Fruit fly (Drosophila melanogaster) whole organism, wandering third instar larva: Measurements from ENCODE around the gene ebi.
A peak's percentile ranks its signal among the peaks of the same experiment; 100 is the strongest.

Experiments used
- Abd-B ChIP-seq: fragments of >200 bp; optimal IDR thresholded peaks from 2 replicates; lab custom pipeline; 2017; ENCODE audit warnings: missing biosample characterization, missing genetic modification characterization
- CG32264 ChIP-seq: fragments of 200-800 bp; sonication (Bioruptor generic); optimal IDR thresholded peaks from 2 replicates; lab custom pipeline; 2016; ENCODE audit warnings: missing biosample characterization, missing genetic modification characterization
- CG9705 ChIP-seq: fragments of 200-800 bp; sonication (Bioruptor generic); optimal IDR thresholded peaks from 2 replicates; lab custom pipeline; 2018; ENCODE audit warnings: missing biosample characterization, mild to moderate bottlenecking, missing genetic modification characterization
- CrebA ChIP-seq: fragments of 200-800 bp; sonication (Bioruptor generic); optimal IDR thresholded peaks from 2 replicates; lab custom pipeline; 2016; ENCODE audit warnings: missing biosample characterization, mild to moderate bottlenecking, missing genetic modification characterization, borderline replicate concordance
- Dfd ChIP-seq: fragments of >200 bp; optimal IDR thresholded peaks from 2 replicates; lab custom pipeline; 2017; ENCODE audit warnings: missing biosample characterization, missing genetic modification characterization
- Dif ChIP-seq: fragments of 200-275, 200-300 bp; sonication (Bioruptor generic); optimal IDR thresholded peaks from 2 replicates; lab custom pipeline; 2018; ENCODE audit warnings: missing biosample characterization, missing genetic modification characterization; ENCODE audit not compliant: partially characterized antibody
- GATAd ChIP-seq: sonication (Bioruptor generic); optimal IDR thresholded peaks from 2 replicates; lab custom pipeline; 2016; ENCODE audit warnings: missing biosample characterization, missing genetic modification characterization
- HLH106 ChIP-seq: fragments of 200-800 bp; optimal IDR thresholded peaks from 3 replicates; lab custom pipeline; 2019; ENCODE audit warnings: missing biosample characterization, mild to moderate bottlenecking, missing genetic modification characterization, moderate library complexity
- Hnf4 ChIP-seq: fragments of 200-800 bp; sonication (Bioruptor generic); optimal IDR thresholded peaks from 2 replicates; lab custom pipeline; 2016; ENCODE audit warnings: missing biosample characterization, mild to moderate bottlenecking, missing genetic modification characterization
- Hr78 ChIP-seq: fragments of >200 bp; optimal IDR thresholded peaks from 2 replicates; lab custom pipeline; 2017; ENCODE audit warnings: missing biosample characterization, missing genetic modification characterization
- Hr83 ChIP-seq: fragments of 200-300 bp; sonication (Bioruptor generic); optimal IDR thresholded peaks from 2 replicates; lab custom pipeline; 2016; ENCODE audit warnings: missing biosample characterization, mild to moderate bottlenecking, missing genetic modification characterization, moderate library complexity; ENCODE audit not compliant: poor library complexity, severe bottlenecking
- Jra ChIP-seq: sonication (Bioruptor generic); optimal IDR thresholded peaks from 2 replicates; lab custom pipeline; 2016; ENCODE audit warnings: missing biosample characterization, missing genetic modification characterization
- Mio ChIP-seq: sonication (Bioruptor generic); optimal IDR thresholded peaks from 2 replicates; lab custom pipeline; 2016; ENCODE audit warnings: missing biosample characterization, missing genetic modification characterization
- Myc ChIP-seq: fragments of >200 bp; optimal IDR thresholded peaks from 2 replicates; lab custom pipeline; 2017
- N ChIP-seq: fragments of >200 bp; optimal IDR thresholded peaks from 2 replicates; lab custom pipeline; 2018; ENCODE audit warnings: missing biosample characterization, missing external identifiers, missing genetic modification characterization
- OdsH ChIP-seq: fragments of 200-800 bp; sonication (Bioruptor generic); optimal IDR thresholded peaks from 2 replicates; lab custom pipeline; 2016; ENCODE audit warnings: missing biosample characterization, mild to moderate bottlenecking, missing genetic modification characterization
- Rel ChIP-seq, 2 experiments: fragments of 200-800 bp; sonication (Bioruptor generic) in 1 of 2; optimal IDR thresholded peaks; 2 replicates in 1 of 2; 3 replicates in 1 of 2; lab custom pipeline; 2016 to 2019; ENCODE audit warnings: mild to moderate bottlenecking in 2 of 2, missing biosample characterization in 2 of 2, missing genetic modification characterization in 2 of 2, moderate library complexity in 1 of 2
- Sp1 ChIP-seq: fragments of 200-800 bp; sonication (Bioruptor generic); optimal IDR thresholded peaks from 3 replicates; lab custom pipeline; 2019; ENCODE audit warnings: missing biosample characterization, mild to moderate bottlenecking, missing genetic modification characterization, moderate library complexity
- Vsx2 ChIP-seq: fragments of 200-300, 225-300 bp; sonication (Bioruptor generic); optimal IDR thresholded peaks from 2 replicates; lab custom pipeline; 2018; ENCODE audit warnings: missing biosample characterization, missing genetic modification characterization; ENCODE audit not compliant: partially characterized antibody
- br ChIP-seq: fragments of 200-800 bp; sonication (Bioruptor generic); optimal IDR thresholded peaks from 2 replicates; lab custom pipeline; 2016; ENCODE audit warnings: missing biosample characterization, missing genetic modification characterization
- brk ChIP-seq: fragments of 200-800 bp; sonication (Bioruptor generic); optimal IDR thresholded peaks from 2 replicates; lab custom pipeline; 2016; ENCODE audit warnings: missing biosample characterization, mild to moderate bottlenecking, missing genetic modification characterization
- dl ChIP-seq, 2 experiments: fragments of 175-275, 200-275 bp in 1 of 2; fragments of 200-275 bp in 1 of 2; sonication (Bioruptor generic); optimal IDR thresholded peaks; lab custom pipeline; 2018; ENCODE audit warnings: mild to moderate bottlenecking in 2 of 2, missing biosample characterization in 2 of 2, missing genetic modification characterization in 2 of 2, moderate library complexity in 2 of 2; ENCODE audit not compliant: partially characterized antibody in 2 of 2, insufficient read depth in 1 of 2
- dmrt93B ChIP-seq: fragments of 200-800 bp; sonication (Bioruptor generic); optimal IDR thresholded peaks from 2 replicates; lab custom pipeline; 2018; ENCODE audit warnings: missing biosample characterization, mild to moderate bottlenecking, missing genetic modification characterization
- dsf ChIP-seq: sonication (Bioruptor generic); optimal IDR thresholded peaks from 2 replicates; lab custom pipeline; 2016; ENCODE audit warnings: missing biosample characterization, missing genetic modification characterization, borderline replicate concordance
- ey ChIP-seq: fragments of 200-800 bp; sonication (Bioruptor generic); optimal IDR thresholded peaks from 2 replicates; lab custom pipeline; 2016; ENCODE audit warnings: missing biosample characterization, missing genetic modification characterization
- foxo ChIP-seq, 2 experiments: fragments of 200-800 bp; sonication (Bioruptor generic); optimal IDR thresholded peaks; 2 replicates in 1 of 2; 3 replicates in 1 of 2; lab custom pipeline; 2016 to 2017; ENCODE audit warnings: missing biosample characterization in 2 of 2, missing genetic modification characterization in 2 of 2
- fru ChIP-seq: fragments of 200-800 bp; sonication (Bioruptor generic); optimal IDR thresholded peaks from 3 replicates; lab custom pipeline; 2016; ENCODE audit warnings: missing biosample characterization, mild to moderate bottlenecking, missing genetic modification characterization
- h ChIP-seq: fragments of 200-800 bp; sonication (Bioruptor generic); optimal IDR thresholded peaks from 3 replicates; lab custom pipeline; 2016; ENCODE audit warnings: missing biosample characterization, mild to moderate bottlenecking, missing genetic modification characterization
- jim ChIP-seq: fragments of 175-275, 200-325 bp; sonication (Bioruptor generic); optimal IDR thresholded peaks from 2 replicates; lab custom pipeline; 2016; ENCODE audit warnings: missing biosample characterization, mild to moderate bottlenecking, missing genetic modification characterization
- lola ChIP-seq: fragments of >200 bp; optimal IDR thresholded peaks from 2 replicates; lab custom pipeline; 2017; ENCODE audit warnings: missing biosample characterization, missing genetic modification characterization
- pan ChIP-seq: fragments of >200 bp; optimal IDR thresholded peaks from 2 replicates; lab custom pipeline; 2017
- psq ChIP-seq: fragments of 200-800 bp; sonication (Bioruptor generic); optimal IDR thresholded peaks from 3 replicates; lab custom pipeline; 2017; ENCODE audit warnings: missing biosample characterization, mild to moderate bottlenecking, missing genetic modification characterization, moderate library complexity
- rgr ChIP-seq: fragments of 200-800 bp; sonication (Bioruptor generic); optimal IDR thresholded peaks from 3 replicates; lab custom pipeline; 2016; ENCODE audit warnings: missing biosample characterization, mild to moderate bottlenecking, missing genetic modification characterization
- sage ChIP-seq: fragments of 200-800 bp; sonication (Bioruptor generic); optimal IDR thresholded peaks from 2 replicates; lab custom pipeline; 2016; ENCODE audit warnings: missing biosample characterization, mild to moderate bottlenecking, missing genetic modification characterization
- sv ChIP-seq: fragments of 200-800 bp; sonication (Bioruptor generic); optimal IDR thresholded peaks from 3 replicates; lab custom pipeline; 2016; ENCODE audit warnings: missing biosample characterization, missing genetic modification characterization
- tai ChIP-seq: sonication (Bioruptor generic); optimal IDR thresholded peaks from 2 replicates; lab custom pipeline; 2016; ENCODE audit warnings: missing biosample characterization, missing genetic modification characterization
- usp ChIP-seq: fragments of >200 bp; optimal IDR thresholded peaks from 2 replicates; lab custom pipeline; 2017; ENCODE audit warnings: missing biosample characterization, missing genetic modification characterization
- woc ChIP-seq: sonication (Bioruptor generic); optimal IDR thresholded peaks from 2 replicates; lab custom pipeline; 2016; ENCODE audit warnings: missing biosample characterization, mild to moderate bottlenecking, missing genetic modification characterization

Gene ebi

dm6 chr2L:427338-428234, 12.7 kb downstream of the ebi start:
- TF ChIP-seq woc (peak; percentile 95), pan (no peak), Dfd (GFP tag; lab: Kevin White, UChicago) (no peak), foxo (GFP tag; optimal IDR thresholded peaks at IDR 0.05; lab: Kevin White, UChicago) (peak; percentile 74 to 95), Mio (peak; percentile 64), N (no peak), Hr78 (GFP tag; lab: Kevin White, UChicago) (no peak), CG9705 (GFP tag; lab: Kevin White, UChicago) (peak; percentile 86), Rel (GFP tag; optimal IDR thresholded peaks at IDR 0.05; lab: Kevin White, UChicago) (peak; percentile 68), Rel (tag; optimal IDR thresholded peaks at IDR 0.05; lab: Kevin White, UChicago) (peak; percentile 30), Dif (GFP tag; lab: Kevin White, UChicago) (no peak), dsf (peak; percentile 72), rgr (peak; percentile 93), sage (GFP tag; lab: Kevin White, UChicago) (peak; percentile 92), tai (GFP tag; lab: Kevin White, UChicago) (no peak), dmrt93B (GFP tag; lab: Kevin White, UChicago) (peak; percentile 85), GATAd (no peak), sv (GFP tag; lab: Kevin White, UChicago) (no peak), Abd-B (GFP tag; lab: Kevin White, UChicago) (no peak), fru (peak; percentile 95), ey (GFP tag; lab: Kevin White, UChicago) (peak; percentile 95), psq (GFP tag; lab: Kevin White, UChicago) (peak; percentile 96), OdsH (peak; percentile 96), usp (no peak), br (GFP tag; lab: Kevin White, UChicago) (peak; percentile 97), lola (GFP tag; lab: Kevin White, UChicago) (no peak), Hnf4 (peak; percentile 96), HLH106 (tag; lab: Kevin White, UChicago) (peak; percentile 81), Sp1 (peak; percentile 94), Jra (peak; percentile 90), CrebA (GFP tag; lab: Kevin White, UChicago) (no peak), Hr83 (GFP tag; lab: Kevin White, UChicago) (peak; percentile 4), brk (GFP tag; lab: Kevin White, UChicago) (peak; percentile 92), dl (GFP tag; optimal IDR thresholded peaks at IDR 0.05; lab: Kevin White, UChicago; ENCODE audit: insufficient read depth in 1 of 2, partially characterized antibody in 2 of 2) (no peak), CG32264 (GFP tag; lab: Kevin White, UChicago) (peak; percentile 77), jim (no peak), Vsx2 (GFP tag; lab: Kevin White, UChicago) (no peak), h (GFP tag; lab: Kevin White, UChicago) (peak; percentile 94), Myc (lab: Kevin White, UChicago) (no peak)
- TF ChIP-seq, all 38 proteins: peak for 22

dm6 chr2L:428380-428989, 13.6 kb downstream of the ebi start:
- TF ChIP-seq CG9705 (GFP tag; lab: Kevin White, UChicago) (no peak), Mio (no peak), HLH106 (tag; lab: Kevin White, UChicago) (no peak), dl (GFP tag; optimal IDR thresholded peaks at IDR 0.05; lab: Kevin White, UChicago; ENCODE audit: insufficient read depth in 1 of 2, partially characterized antibody in 2 of 2) (no peak), Dfd (GFP tag; lab: Kevin White, UChicago) (no peak), Jra (no peak), CG32264 (GFP tag; lab: Kevin White, UChicago) (no peak), fru (no peak), Vsx2 (GFP tag; lab: Kevin White, UChicago) (no peak), rgr (no peak), Rel (GFP tag; optimal IDR thresholded peaks at IDR 0.05; lab: Kevin White, UChicago) (no peak), Rel (tag; optimal IDR thresholded peaks at IDR 0.05; lab: Kevin White, UChicago) (no peak)
- TF ChIP-seq, all 38 proteins: peak for 0
